Worm (Caenorhabditis elegans): ENCODE data around the gene C04B4.2.

- TF ChIP-seq ztf-11 (tag; optimal IDR thresholded peaks at IDR 0.05) (no peak), zip-8 (tag; optimal IDR thresholded peaks at IDR 0.05) (no peak), unc-62 (GFP tag; optimal IDR thresholded peaks at IDR 0.05) (no peak), pha-4 (tag; optimal IDR thresholded peaks at IDR 0.05) (no peak), tbx-8 (GFP tag; optimal IDR thresholded peaks at IDR 0.05) (no peak), ces-1 (GFP tag; optimal IDR thresholded peaks at IDR 0.05) (no peak), lsy-2 (tag; optimal IDR thresholded peaks at IDR 0.05) (no peak), unc-120 (tag; optimal IDR thresholded peaks at IDR 0.05; ENCODE audit: poor library complexity, severe bottlenecking) (no peak), snpc-4 (tag; optimal IDR thresholded peaks at IDR 0.05) (no peak), bed-3 (GFP tag; optimal IDR thresholded peaks at IDR 0.05) (no peak)
Measured at ce11 chrX:12296392-12296791, 13.3 kb downstream of the C04B4.2 start, which contains the start of gene W06D11.2.

All from whole organism, mixed stage, embryonic.